Comparison of ENCODE assay signal across 5 fruit fly cellular contexts in genomic region chr3R:8886772-8887367, dm6.
TF ChIP-seq lines count a peak whose summit lies in the region.

No protein-coding gene starts in this region.

- TF ChIP-seq CTCF in whole organism, embryonic (GFP tag; optimal IDR thresholded peaks at IDR 0.05; lab: Kevin White, UChicago), result no peak

TF ChIP-seq in whole organism, adult, 20 proteins besides CTCF, POLR2A, EP300 and RAD21:
- TF ChIP-seq cic (GFP tag; optimal IDR thresholded peaks at IDR 0.05; lab: Kevin White, UChicago) (no peak), CG14711 (tag; optimal IDR thresholded peaks at IDR 0.05; lab: Kevin White, UChicago) (no peak), kay (GFP tag; lab: Kevin White, UChicago; ENCODE audit: borderline replicate concordance) (peak; percentile 68), CG7045 (GFP tag; optimal IDR thresholded peaks at IDR 0.05; lab: Kevin White, UChicago) (no peak)

TF ChIP-seq in whole organism, embryonic, 481 proteins besides CTCF, POLR2A, EP300 and RAD21 (continues in another document):
- TF ChIP-seq CG6813 (GFP tag; optimal IDR thresholded peaks at IDR 0.05; lab: Kevin White, UChicago) (peak; percentile 24), seq (GFP tag; IDR thresholded peaks at IDR 0.05; lab: Robert Waterston, UW) (no peak), CG1602 (GFP tag; optimal IDR thresholded peaks at IDR 0.05; lab: Kevin White, UChicago) (no peak), H2.0 (GFP tag; IDR thresholded peaks at IDR 0.05; lab: Robert Waterston, UW) (peak; percentile 26; the same call in 1 of the 2 replicates), CG15601 (tag; optimal IDR thresholded peaks at IDR 0.05; lab: Kevin White, UChicago) (peak; percentile 22), dpn (GFP tag; optimal IDR thresholded peaks at IDR 0.05; lab: Kevin White, UChicago) (peak in 1 of 2 experiments; percentile 6), lab (GFP tag; optimal IDR thresholded peaks at IDR 0.05; lab: Kevin White, UChicago) (peak; percentile 22), NC2β (GFP tag; optimal IDR thresholded peaks at IDR 0.05; lab: Kevin White, UChicago) (no peak), CG11696 (GFP tag; IDR thresholded peaks at IDR 0.05; lab: Robert Waterston, UW) (no peak), CG5245 (GFP tag; optimal IDR thresholded peaks at IDR 0.05; lab: Kevin White, UChicago) (peak; percentile 8), CG3838 (GFP tag; optimal IDR thresholded peaks at IDR 0.05; lab: Kevin White, UChicago) (no peak), CG16815 (GFP tag; optimal IDR thresholded peaks at IDR 0.05; lab: Kevin White, UChicago) (no peak), lola (GFP tag; optimal IDR thresholded peaks at IDR 0.05; lab: Kevin White, UChicago) (peak in 1 of 3 experiments; percentile 71), BtbVII (GFP tag; optimal IDR thresholded peaks at IDR 0.05; lab: Kevin White, UChicago) (no peak), CG10462 (GFP tag; optimal IDR thresholded peaks at IDR 0.05; lab: Kevin White, UChicago) (peak; percentile 20), CG8478 (optimal IDR thresholded peaks at IDR 0.05; lab: Kevin White, UChicago) (no peak), jumu (GFP tag; optimal IDR thresholded peaks at IDR 0.05; lab: Kevin White, UChicago) (peak; percentile 4), grn (GFP tag; optimal IDR thresholded peaks at IDR 0.05; lab: Kevin White, UChicago) (no peak), MESR4 (GFP tag; optimal IDR thresholded peaks at IDR 0.05; lab: Kevin White, UChicago) (no peak), Trl (optimal IDR thresholded peaks at IDR 0.05; lab: Kevin White, UChicago) (no peak), Trl (GFP tag; optimal IDR thresholded peaks at IDR 0.05; lab: Kevin White, UChicago) (peak; percentile 1), trem (tag; optimal IDR thresholded peaks at IDR 0.05; lab: Kevin White, UChicago) (peak; percentile 42)

TF ChIP-seq in whole organism, prepupa, 60 proteins besides CTCF, POLR2A, EP300 and RAD21 (continues in another document):
- TF ChIP-seq CG7368 (GFP tag; optimal IDR thresholded peaks at IDR 0.05; lab: Kevin White, UChicago), result peak; percentile 42
- no peak for TF ChIP-seq dac (GFP tag; optimal IDR thresholded peaks at IDR 0.05; lab: Kevin White, UChicago)
- TF ChIP-seq CG8632 (GFP tag; optimal IDR thresholded peaks at IDR 0.05; lab: Kevin White, UChicago), result peak; percentile 51
- TF ChIP-seq CG11294 (GFP tag; IDR thresholded peaks at IDR 0.05; lab: Robert Waterston, UW), result 0 out of 2 replicates have a peak, but pooled peaks have one; percentile 16
- peak; percentile 93 for TF ChIP-seq svp (GFP tag; lab: Kevin White, UChicago)
- TF ChIP-seq Eip78C (GFP tag; lab: Kevin White, UChicago), result peak; percentile 91
- peak; percentile 76 for TF ChIP-seq CG6792 (GFP tag; optimal IDR thresholded peaks at IDR 0.05; lab: Kevin White, UChicago)
- TF ChIP-seq OdsH (GFP tag; optimal IDR thresholded peaks at IDR 0.05; lab: Kevin White, UChicago), result peak; percentile 71
- TF ChIP-seq CG1621 (tag; optimal IDR thresholded peaks at IDR 0.05; lab: Kevin White, UChicago), result peak; percentile 56
- no peak for TF ChIP-seq Gug (GFP tag; IDR thresholded peaks at IDR 0.05; lab: Robert Waterston, UW)
- peak; percentile 9 for TF ChIP-seq CG16779 (tag; optimal IDR thresholded peaks at IDR 0.05; lab: Kevin White, UChicago)
- no peak for TF ChIP-seq Eip93F (GFP tag; optimal IDR thresholded peaks at IDR 0.05; lab: Kevin White, UChicago)
- TF ChIP-seq topi (GFP tag; optimal IDR thresholded peaks at IDR 0.05; lab: Kevin White, UChicago), result peak; percentile 75
- peak; percentile 77 for TF ChIP-seq Sox102F (GFP tag; optimal IDR thresholded peaks at IDR 0.05; lab: Kevin White, UChicago)
- peak; percentile 41; the same call in 1 of the 3 replicates for TF ChIP-seq eg (GFP tag; IDR thresholded peaks at IDR 0.05; lab: Robert Waterston, UW)
- TF ChIP-seq CG10631 (GFP tag; optimal IDR thresholded peaks at IDR 0.05; lab: Kevin White, UChicago), result peak; percentile 57
- TF ChIP-seq fd59A (GFP tag; optimal IDR thresholded peaks at IDR 0.05; lab: Kevin White, UChicago), result peak; percentile 35
- TF ChIP-seq CG31627 (GFP tag; optimal IDR thresholded peaks at IDR 0.05; lab: Kevin White, UChicago), result peak; percentile 78
- TF ChIP-seq CG6276 (GFP tag; optimal IDR thresholded peaks at IDR 0.05; lab: Kevin White, UChicago), result peak; percentile 30
- TF ChIP-seq pdm3 (GFP tag; optimal IDR thresholded peaks at IDR 0.05; lab: Kevin White, UChicago), result peak; percentile 62
- peak; percentile 52 for TF ChIP-seq Ets21C (GFP tag; optimal IDR thresholded peaks at IDR 0.05; lab: Kevin White, UChicago)
- peak; percentile 70 for TF ChIP-seq CG3032 (tag; optimal IDR thresholded peaks at IDR 0.05; lab: Kevin White, UChicago)
- peak; percentile 82 for TF ChIP-seq esn (GFP tag; optimal IDR thresholded peaks at IDR 0.05; lab: Kevin White, UChicago)

TF ChIP-seq in whole organism, pupa, 21 proteins besides CTCF, POLR2A, EP300 and RAD21:
- peak; percentile 56 for TF ChIP-seq CG32121 (GFP tag; IDR thresholded peaks at IDR 0.05; lab: Robert Waterston, UW)
- peak; percentile 67 for TF ChIP-seq Snoo (tag; optimal IDR thresholded peaks at IDR 0.05; lab: Kevin White, UChicago)
- TF ChIP-seq CG8159 (tag; optimal IDR thresholded peaks at IDR 0.05; lab: Kevin White, UChicago), result peak; percentile 79
- no peak for TF ChIP-seq CG13204 (GFP tag; optimal IDR thresholded peaks at IDR 0.05; lab: Kevin White, UChicago)
- peak; percentile 65 for TF ChIP-seq CG15710 (tag; optimal IDR thresholded peaks at IDR 0.05; lab: Kevin White, UChicago)
- no peak for TF ChIP-seq CG10348 (GFP tag; IDR thresholded peaks at IDR 0.05; lab: Robert Waterston, UW)
- no peak for TF ChIP-seq fd96Ca (GFP tag; IDR thresholded peaks at IDR 0.05; lab: Robert Waterston, UW)
- TF ChIP-seq D1 (tag; optimal IDR thresholded peaks at IDR 0.05; lab: Kevin White, UChicago), result no peak
- no peak for TF ChIP-seq rn (GFP tag; IDR thresholded peaks at IDR 0.05; lab: Robert Waterston, UW)
- TF ChIP-seq gl (tag; optimal IDR thresholded peaks at IDR 0.05; lab: Kevin White, UChicago), result peak; percentile 9
- TF ChIP-seq Pif1B (GFP tag; optimal IDR thresholded peaks at IDR 0.05; lab: Kevin White, UChicago), result peak; percentile 41
- peak; percentile 48; the same call in 1 of the 3 replicates for TF ChIP-seq CG4496 (GFP tag; IDR thresholded peaks at IDR 0.05; lab: Robert Waterston, UW)
- TF ChIP-seq CG14655 (GFP tag; optimal IDR thresholded peaks at IDR 0.05; lab: Kevin White, UChicago), result peak; percentile 37
- no peak for TF ChIP-seq Ets98B (GFP tag; IDR thresholded peaks at IDR 0.05; lab: Robert Waterston, UW)
- peak; percentile 54 for TF ChIP-seq CG9948 (tag; optimal IDR thresholded peaks at IDR 0.05; lab: Kevin White, UChicago)
- peak; percentile 40 for TF ChIP-seq CG34367 (tag; optimal IDR thresholded peaks at IDR 0.05; lab: Kevin White, UChicago)
- peak; percentile 37 for TF ChIP-seq CG8301 (tag; optimal IDR thresholded peaks at IDR 0.05; lab: Kevin White, UChicago)
- TF ChIP-seq EcR (GFP tag; optimal IDR thresholded peaks at IDR 0.05; lab: Kevin White, UChicago), result no peak
- peak; percentile 61 for TF ChIP-seq CG17806 (tag; optimal IDR thresholded peaks at IDR 0.05; lab: Kevin White, UChicago)
- TF ChIP-seq Pif1A (GFP tag; optimal IDR thresholded peaks at IDR 0.05; lab: Kevin White, UChicago), result peak; percentile 69
- no peak for TF ChIP-seq CG12605 (GFP tag; IDR thresholded peaks at IDR 0.05; lab: Robert Waterston, UW)

TF ChIP-seq in whole organism, wandering third instar larva, 38 proteins besides CTCF, POLR2A, EP300 and RAD21 (continues in another document):
- peak; percentile 90 for TF ChIP-seq Sp1 (GFP tag; optimal IDR thresholded peaks at IDR 0.05; lab: Kevin White, UChicago)
- no peak for TF ChIP-seq Dfd (GFP tag; optimal IDR thresholded peaks at IDR 0.05; lab: Kevin White, UChicago)
- TF ChIP-seq Dif (GFP tag; optimal IDR thresholded peaks at IDR 0.05; lab: Kevin White, UChicago; ENCODE audit: partially characterized antibody), result no peak
- TF ChIP-seq Mio (GFP tag; optimal IDR thresholded peaks at IDR 0.05; lab: Kevin White, UChicago), result no peak
- TF ChIP-seq N (GFP tag; optimal IDR thresholded peaks at IDR 0.05; lab: Kevin White, UChicago), result no peak
- TF ChIP-seq Hr78 (GFP tag; optimal IDR thresholded peaks at IDR 0.05; lab: Kevin White, UChicago), result no peak
- TF ChIP-seq sage (GFP tag; optimal IDR thresholded peaks at IDR 0.05; lab: Kevin White, UChicago), result peak; percentile 10
- no peak for TF ChIP-seq GATAd (GFP tag; optimal IDR thresholded peaks at IDR 0.05; lab: Kevin White, UChicago)
- no peak for TF ChIP-seq dsf (GFP tag; optimal IDR thresholded peaks at IDR 0.05; lab: Kevin White, UChicago; ENCODE audit: borderline replicate concordance)
- peak; percentile 4 for TF ChIP-seq Rel (GFP tag; optimal IDR thresholded peaks at IDR 0.05; lab: Kevin White, UChicago)
- peak; percentile 46 for TF ChIP-seq Rel (tag; optimal IDR thresholded peaks at IDR 0.05; lab: Kevin White, UChicago)
- no peak for TF ChIP-seq pan (optimal IDR thresholded peaks at IDR 0.05; lab: Kevin White, UChicago)
- no peak for TF ChIP-seq lola (GFP tag; optimal IDR thresholded peaks at IDR 0.05; lab: Kevin White, UChicago)
- peak; percentile 70 for TF ChIP-seq woc (GFP tag; optimal IDR thresholded peaks at IDR 0.05; lab: Kevin White, UChicago)
- TF ChIP-seq h (GFP tag; optimal IDR thresholded peaks at IDR 0.05; lab: Kevin White, UChicago), result peak; percentile 81
- TF ChIP-seq Abd-B (GFP tag; optimal IDR thresholded peaks at IDR 0.05; lab: Kevin White, UChicago), result no peak
- no peak for TF ChIP-seq usp (GFP tag; optimal IDR thresholded peaks at IDR 0.05; lab: Kevin White, UChicago)
- peak; percentile 37 for TF ChIP-seq dmrt93B (GFP tag; optimal IDR thresholded peaks at IDR 0.05; lab: Kevin White, UChicago)
- peak; percentile 76 for TF ChIP-seq Hnf4 (GFP tag; optimal IDR thresholded peaks at IDR 0.05; lab: Kevin White, UChicago)
- TF ChIP-seq tai (GFP tag; optimal IDR thresholded peaks at IDR 0.05; lab: Kevin White, UChicago), result peak; percentile 14
- peak; percentile 82 for TF ChIP-seq HLH106 (tag; optimal IDR thresholded peaks at IDR 0.05; lab: Kevin White, UChicago)
- no peak for TF ChIP-seq sv (GFP tag; optimal IDR thresholded peaks at IDR 0.05; lab: Kevin White, UChicago)
- TF ChIP-seq ey (GFP tag; optimal IDR thresholded peaks at IDR 0.05; lab: Kevin White, UChicago), result peak; percentile 80
- TF ChIP-seq rgr (GFP tag; optimal IDR thresholded peaks at IDR 0.05; lab: Kevin White, UChicago), result peak; percentile 81
- TF ChIP-seq fru (GFP tag; optimal IDR thresholded peaks at IDR 0.05; lab: Kevin White, UChicago), result peak; percentile 83
- TF ChIP-seq Myc (optimal IDR thresholded peaks at IDR 0.05; lab: Kevin White, UChicago), result no peak
- peak in 1 of 2 experiments; percentile 87 for TF ChIP-seq foxo (GFP tag; optimal IDR thresholded peaks at IDR 0.05; lab: Kevin White, UChicago)
- peak; percentile 69 for TF ChIP-seq psq (GFP tag; optimal IDR thresholded peaks at IDR 0.05; lab: Kevin White, UChicago)
- peak; percentile 65 for TF ChIP-seq CG9705 (GFP tag; optimal IDR thresholded peaks at IDR 0.05; lab: Kevin White, UChicago)
- peak; percentile 76 for TF ChIP-seq br (GFP tag; optimal IDR thresholded peaks at IDR 0.05; lab: Kevin White, UChicago)
- no peak for TF ChIP-seq jim (GFP tag; optimal IDR thresholded peaks at IDR 0.05; lab: Kevin White, UChicago)
